Worm (Caenorhabditis elegans) whole organism, young adult: ENCODE measurements around the gene klp-20.

ENCODE experiments used
- bed-1 ChIP-seq: fragments of 200-800 bp; sonication (Bioruptor generic); IDR thresholded peaks from 2 replicates; pipeline ENCODE4 v1.3.6; 2022; ENCODE audit warnings: missing genetic modification reagents, missing genetic modification characterization, missing compliant biosample characterization
- mxl-1 ChIP-seq: sonication (generic microtip); optimal IDR thresholded peaks from 2 replicates; lab custom pipeline; 2016; ENCODE audit warnings: missing genetic modification characterization, missing compliant biosample characterization
- nfya-1 ChIP-seq: sonication (generic microtip); optimal IDR thresholded peaks from 2 replicates; lab custom pipeline; 2017; ENCODE audit warnings: antibody characterized with exemption, missing compliant biosample characterization, missing genetic modification characterization, borderline replicate concordance; ENCODE audit not compliant: insufficient read depth
- unc-130 ChIP-seq: sonication (generic microtip); optimal IDR thresholded peaks from 2 replicates; lab custom pipeline; 2016; ENCODE audit warnings: missing genetic modification reagents, missing genetic modification characterization, missing compliant biosample characterization
- ztf-3 ChIP-seq: fragments of 200-800 bp; sonication (Bioruptor generic); optimal IDR thresholded peaks from 2 replicates; lab custom pipeline; 2018; ENCODE audit warnings: mild to moderate bottlenecking, missing genetic modification characterization, missing compliant biosample characterization

- no peak for TF ChIP-seq ztf-3 (GFP tag; lab: Kevin White, UChicago)
- TF ChIP-seq bed-1 (GFP tag; lab: Robert Waterston, UW): no peak
- TF ChIP-seq unc-130: no peak
- TF ChIP-seq nfya-1 (tag; lab: Kevin White, UChicago): no peak
- no peak for TF ChIP-seq mxl-1
Measured at ce11 chrIII:184335-184734, 25.5 kb upstream of the klp-20 start.
